Fruit fly (Drosophila melanogaster) whole organism, embryonic: Measurements from ENCODE around the gene Pcd.

Experiments
- Abd-B ChIP-seq: fragments of 200-800 bp; sonication (Bioruptor generic); optimal IDR thresholded peaks from 2 replicates; lab custom pipeline; 2018; ENCODE audit warnings: missing biosample characterization, mild to moderate bottlenecking, missing genetic modification characterization, moderate library complexity
- CG10543 ChIP-seq: fragments of 200-800 bp; sonication (Bioruptor generic); optimal IDR thresholded peaks from 3 replicates; lab custom pipeline; 2017; ENCODE audit warnings: missing biosample characterization, mild to moderate bottlenecking, missing genetic modification characterization, moderate library complexity
- CG11085 ChIP-seq: fragments of 200-800 bp; sonication (Bioruptor generic); IDR thresholded peaks from 2 replicates; pipeline ENCODE4 v1.3.6; 2022; ENCODE audit warnings: missing biosample characterization, missing genetic modification characterization
- CG11560 ChIP-seq: fragments of 200-800 bp; sonication (Bioruptor generic); IDR thresholded peaks from 3 replicates; pipeline ENCODE4 v1.3.6; 2022; ENCODE audit warnings: missing biosample characterization, missing genetic modification characterization
- CG11723 ChIP-seq: fragments of 200-800 bp; sonication (Bioruptor generic); optimal IDR thresholded peaks from 2 replicates; lab custom pipeline; 2017; ENCODE audit warnings: missing biosample characterization, mild to moderate bottlenecking, missing genetic modification characterization
- CG12071 ChIP-seq: fragments of 200-800 bp; sonication (Bioruptor generic); optimal IDR thresholded peaks from 3 replicates; lab custom pipeline; 2018; ENCODE audit warnings: missing biosample characterization, mild to moderate bottlenecking, missing genetic modification characterization
- CG12236 ChIP-seq: fragments of 200-800 bp; sonication (Bioruptor generic); optimal IDR thresholded peaks from 2 replicates; lab custom pipeline; 2016; ENCODE audit warnings: missing biosample characterization, missing genetic modification characterization
- CG1603 ChIP-seq: fragments of 200-800 bp; sonication (Bioruptor generic); optimal IDR thresholded peaks from 2 replicates; lab custom pipeline; 2019; ENCODE audit warnings: missing biosample characterization, mild to moderate bottlenecking, missing genetic modification characterization, moderate library complexity
- CG17328 ChIP-seq: fragments of 200-800 bp; sonication (Bioruptor generic); IDR thresholded peaks from 2 replicates; pipeline ENCODE4 v1.3.6; 2022; ENCODE audit warnings: missing biosample characterization, missing genetic modification characterization
- CG17359 ChIP-seq: fragments of 200-800 bp; sonication (Bioruptor generic); optimal IDR thresholded peaks from 3 replicates; lab custom pipeline; 2018; ENCODE audit warnings: missing biosample characterization, mild to moderate bottlenecking, missing genetic modification characterization, moderate library complexity
- CG1792 ChIP-seq: fragments of 200-800 bp; sonication (Bioruptor generic); optimal IDR thresholded peaks from 2 replicates; lab custom pipeline; 2016; ENCODE audit warnings: missing biosample characterization, missing genetic modification characterization
- CG18011 ChIP-seq: fragments of 200-800 bp; sonication (Bioruptor generic); optimal IDR thresholded peaks from 2 replicates; lab custom pipeline; 2017; ENCODE audit warnings: missing biosample characterization, missing genetic modification characterization, mild to moderate bottlenecking, moderate library complexity, missing genotype
- CG18764 ChIP-seq: fragments of 200-800 bp; sonication (Bioruptor generic); optimal IDR thresholded peaks from 3 replicates; lab custom pipeline; 2016; ENCODE audit warnings: missing biosample characterization, missing genetic modification characterization
- CG31441 ChIP-seq: fragments of 200-800 bp; sonication (Bioruptor generic); IDR thresholded peaks from 2 replicates; pipeline ENCODE4 v1.3.6; 2022; ENCODE audit warnings: missing biosample characterization, missing genetic modification characterization
- CG33213 ChIP-seq: fragments of 200-800 bp; sonication (Bioruptor generic); optimal IDR thresholded peaks from 3 replicates; lab custom pipeline; 2016; ENCODE audit warnings: missing biosample characterization, missing genetic modification characterization
- CG34376 ChIP-seq: fragments of 200-800 bp; sonication (Bioruptor generic); optimal IDR thresholded peaks from 2 replicates; lab custom pipeline; 2018; ENCODE audit warnings: missing biosample characterization, mild to moderate bottlenecking, missing genetic modification characterization
- CG4424 ChIP-seq: fragments of 200-800 bp; sonication (Bioruptor generic); optimal IDR thresholded peaks from 3 replicates; lab custom pipeline; 2016; ENCODE audit warnings: missing biosample characterization, missing genetic modification characterization
- CG4854 ChIP-seq: fragments of 200-800 bp; sonication (Bioruptor generic); optimal IDR thresholded peaks from 2 replicates; lab custom pipeline; 2016; ENCODE audit warnings: missing biosample characterization, missing genetic modification characterization, inconsistent platforms
- CG6254 ChIP-seq: fragments of 200-800 bp; sonication (Bioruptor generic); optimal IDR thresholded peaks from 3 replicates; lab custom pipeline; 2017; ENCODE audit warnings: mild to moderate bottlenecking, missing biosample characterization, missing genetic modification reagents, missing genetic modification characterization
- CG6654 ChIP-seq: fragments of 200-800 bp; sonication (Bioruptor generic); optimal IDR thresholded peaks from 2 replicates; lab custom pipeline; 2017; ENCODE audit warnings: missing biosample characterization, mild to moderate bottlenecking, missing genetic modification characterization
- CG9932 ChIP-seq: fragments of 200-800 bp; sonication (Bioruptor generic); IDR thresholded peaks from 2 replicates; pipeline ENCODE4 v1.3.6; 2022; ENCODE audit warnings: missing biosample characterization, missing genetic modification characterization
- Chrac-16 ChIP-seq: fragments of 200-800 bp; sonication (Bioruptor generic); optimal IDR thresholded peaks from 3 replicates; lab custom pipeline; 2016; ENCODE audit warnings: missing biosample characterization, missing genetic modification characterization
- CrebB ChIP-seq: fragments of 200-800 bp; sonication (Bioruptor generic); optimal IDR thresholded peaks from 3 replicates; lab custom pipeline; 2018; ENCODE audit warnings: missing biosample characterization, mild to moderate bottlenecking, missing genetic modification characterization
- Dfd ChIP-seq, 2 experiments: fragments of >200 bp; optimal IDR thresholded peaks; 2 replicates each; lab custom pipeline; 2017; ENCODE audit warnings: missing biosample characterization in 2 of 2, missing genetic modification characterization in 2 of 2
- ERR ChIP-seq: fragments of 200-800 bp; sonication (Bioruptor generic); optimal IDR thresholded peaks from 2 replicates; lab custom pipeline; 2016; ENCODE audit warnings: missing biosample characterization, missing genetic modification characterization
- Hr39 ChIP-seq: fragments of >200 bp; optimal IDR thresholded peaks from 2 replicates; lab custom pipeline; 2017
- Kr ChIP-seq: fragments of 200-800 bp; sonication (Bioruptor generic); optimal IDR thresholded peaks from 2 replicates; lab custom pipeline; 2017; ENCODE audit warnings: missing biosample characterization, mild to moderate bottlenecking, missing genetic modification characterization
- Sox100B ChIP-seq: fragments of 200-800 bp; sonication (Bioruptor generic); optimal IDR thresholded peaks from 3 replicates; lab custom pipeline; 2018; ENCODE audit warnings: missing biosample characterization, mild to moderate bottlenecking, missing genetic modification characterization
- Trl ChIP-seq, 3 experiments: fragments of >200 bp in 2 of 3; fragments of 200-800 bp in 1 of 3; sonication (Bioruptor generic) in 1 of 3; optimal IDR thresholded peaks; 2 replicates in 1 of 3; 3 replicates in 2 of 3; lab custom pipeline; 2016 to 2017; ENCODE audit warnings: missing biosample characterization in 1 of 3, missing genetic modification characterization in 1 of 3
- al ChIP-seq: fragments of 200-800 bp; sonication (Bioruptor generic); IDR thresholded peaks from 2 replicates; pipeline ENCODE4 v1.3.6; 2022; ENCODE audit warnings: missing biosample characterization, missing genetic modification characterization
- ase ChIP-seq: fragments of 200-800 bp; sonication (Bioruptor generic); IDR thresholded peaks from 3 replicates; pipeline ENCODE4 v1.3.6; 2022; ENCODE audit warnings: missing biosample characterization, missing genetic modification characterization
- bigmax ChIP-seq: fragments of 200-800 bp; sonication (Bioruptor generic); optimal IDR thresholded peaks from 2 replicates; lab custom pipeline; 2018; ENCODE audit warnings: missing biosample characterization, mild to moderate bottlenecking, missing genetic modification characterization
- chinmo ChIP-seq: fragments of 200-800 bp; sonication (Bioruptor generic); IDR thresholded peaks from 4 replicates; pipeline ENCODE4 v1.3.6; 2022; ENCODE audit warnings: missing biosample characterization, missing genetic modification characterization; ENCODE audit not compliant: partially characterized antibody
- da ChIP-seq: fragments of 200-800 bp; sonication (Bioruptor generic); optimal IDR thresholded peaks from 2 replicates; lab custom pipeline; 2016; ENCODE audit warnings: missing biosample characterization, missing genetic modification characterization
- fu2 ChIP-seq: fragments of 200-800 bp; sonication (Bioruptor generic); optimal IDR thresholded peaks from 2 replicates; lab custom pipeline; 2016; ENCODE audit warnings: missing biosample characterization, missing genetic modification characterization
- hbn ChIP-seq: fragments of 200-800 bp; sonication (Bioruptor generic); IDR thresholded peaks from 2 replicates; pipeline ENCODE4 v1.3.6; 2022; ENCODE audit warnings: missing biosample characterization, missing genetic modification characterization; ENCODE audit not compliant: partially characterized antibody
- ken ChIP-seq: fragments of 200-800 bp; sonication (Bioruptor generic); IDR thresholded peaks from 3 replicates; pipeline ENCODE4 v1.3.6; 2022; ENCODE audit warnings: missing biosample characterization, missing genetic modification characterization
- kni ChIP-seq: fragments of 200-800 bp; sonication (Bioruptor generic); optimal IDR thresholded peaks from 3 replicates; lab custom pipeline; 2017; ENCODE audit warnings: mild to moderate bottlenecking, missing biosample characterization, missing genetic modification reagents, missing genetic modification characterization
- knrl ChIP-seq: fragments of 200-800 bp; sonication (Bioruptor generic); IDR thresholded peaks from 3 replicates; pipeline ENCODE4 v1.3.6; 2022; ENCODE audit warnings: missing biosample characterization, missing genetic modification characterization; ENCODE audit not compliant: partially characterized antibody
- lilli ChIP-seq: fragments of 200-800 bp; sonication (Bioruptor generic); optimal IDR thresholded peaks from 3 replicates; lab custom pipeline; 2016; ENCODE audit warnings: missing biosample characterization, missing genetic modification characterization
- nerfin-1 ChIP-seq: fragments of 200-800 bp; sonication (Bioruptor generic); optimal IDR thresholded peaks from 3 replicates; lab custom pipeline; 2019; ENCODE audit warnings: missing biosample characterization, mild to moderate bottlenecking, missing genetic modification characterization, moderate library complexity
- oc ChIP-seq: fragments of 200-800 bp; sonication (Bioruptor generic); optimal IDR thresholded peaks from 2 replicates; lab custom pipeline; 2018; ENCODE audit warnings: missing biosample characterization, mild to moderate bottlenecking, missing genetic modification characterization, moderate library complexity
- org-1 ChIP-seq: fragments of 200-800 bp; sonication (Bioruptor generic); optimal IDR thresholded peaks from 2 replicates; lab custom pipeline; 2017; ENCODE audit warnings: missing biosample characterization, missing genetic modification characterization
- otp ChIP-seq: fragments of 200-800 bp; sonication (Bioruptor generic); IDR thresholded peaks from 3 replicates; pipeline ENCODE4, ENCODE4 v1.3.6; 2022; ENCODE audit warnings: missing biosample characterization, missing genetic modification characterization
- pzg ChIP-seq: fragments of 200-800 bp; sonication (Bioruptor generic); optimal IDR thresholded peaks from 3 replicates; lab custom pipeline; 2018; ENCODE audit warnings: missing biosample characterization, mild to moderate bottlenecking, missing genetic modification characterization, moderate library complexity
- stwl ChIP-seq: fragments of 200-800 bp; sonication (Bioruptor generic); optimal IDR thresholded peaks from 3 replicates; lab custom pipeline; 2018; ENCODE audit warnings: missing biosample characterization, mild to moderate bottlenecking, missing genetic modification characterization, moderate library complexity
- tgo ChIP-seq: fragments of 200-800 bp; sonication (Bioruptor generic); IDR thresholded peaks from 3 replicates; pipeline ENCODE4 v1.3.6; 2022; ENCODE audit warnings: missing biosample characterization, missing genetic modification characterization
- toy ChIP-seq: fragments of 200-800 bp; sonication (Bioruptor generic); IDR thresholded peaks from 2 replicates; pipeline ENCODE4 v1.3.6; 2022; ENCODE audit warnings: missing biosample characterization, missing genetic modification characterization
- yki ChIP-seq: fragments of >200 bp; optimal IDR thresholded peaks from 3 replicates; lab custom pipeline; 2018
- zfh1 ChIP-seq: fragments of 200-800 bp; sonication (Bioruptor generic); IDR thresholded peaks from 3 replicates; pipeline ENCODE4 v1.3.6; 2022; ENCODE audit warnings: missing biosample characterization, missing genetic modification characterization

The Pcd gene

dm6 chr3R:29772090-29772794 lies 49.3 kb downstream of the Pcd start:
- TF ChIP-seq tgo (GFP tag; lab: Robert Waterston, UW) (no peak), oc (tag; lab: Kevin White, UChicago) (no peak), Abd-B (GFP tag; lab: Kevin White, UChicago) (peak; percentile 45), CG17328 (GFP tag; lab: Robert Waterston, UW) (no peak), knrl (GFP tag; lab: Robert Waterston, UW) (no peak), chinmo (GFP tag; lab: Robert Waterston, UW) (0 out of 4 replicates have a peak, but pooled peaks have one; percentile 8), Trl (optimal IDR thresholded peaks at IDR 0.05; lab: Kevin White, UChicago) (peak in 1 of 2 experiments; percentile 96), Trl (GFP tag; optimal IDR thresholded peaks at IDR 0.05; lab: Kevin White, UChicago) (peak; percentile 47), CG18764 (no peak), CG17359 (tag; lab: Kevin White, UChicago) (peak; percentile 8), yki (lab: Kevin White, UChicago) (peak; percentile 59), CG4424 (GFP tag; lab: Kevin White, UChicago) (peak; percentile 62), lilli (GFP tag; lab: Kevin White, UChicago) (peak; percentile 20), Chrac-16 (GFP tag; lab: Kevin White, UChicago) (peak; percentile 14), CG33213 (no peak), ERR (no peak), CG10543 (GFP tag; lab: Kevin White, UChicago) (peak; percentile 23), Dfd (GFP tag; optimal IDR thresholded peaks at IDR 0.05; lab: Kevin White, UChicago) (no peak), org-1 (GFP tag; lab: Kevin White, UChicago) (no peak), CG31441 (GFP tag; lab: Robert Waterston, UW) (peak; percentile 32; the same call in 1 of the 2 replicates), CG9932 (peak; percentile 49), kni (GFP tag; lab: Kevin White, UChicago) (no peak), ase (GFP tag; lab: Robert Waterston, UW) (no peak), fu2 (no peak), Hr39 (lab: Kevin White, UChicago) (no peak), stwl (tag; lab: Kevin White, UChicago) (no peak), toy (no peak), zfh1 (GFP tag; lab: Robert Waterston, UW) (peak; percentile 32; the same call in 1 of the 3 replicates), CG12071 (GFP tag; lab: Kevin White, UChicago) (no peak), CG18011 (no peak), CG34376 (GFP tag; lab: Kevin White, UChicago) (no peak), CG1792 (GFP tag; lab: Kevin White, UChicago) (no peak), CG4854 (GFP tag; lab: Kevin White, UChicago) (no peak), al (GFP tag; lab: Robert Waterston, UW) (0 out of 2 replicates have a peak, but pooled peaks have one; percentile 22), Sox100B (GFP tag; lab: Kevin White, UChicago) (peak; percentile 61), ken (peak; percentile 39; the same call in 1 of the 3 replicates), pzg (GFP tag; lab: Kevin White, UChicago) (peak; percentile 4), CG11560 (tag; lab: Robert Waterston, UW) (no peak), CG6654 (GFP tag; lab: Kevin White, UChicago) (no peak), CG11085 (GFP tag; lab: Robert Waterston, UW) (no peak), otp (GFP tag; lab: Robert Waterston, UW) (no peak), CG12236 (GFP tag; lab: Kevin White, UChicago) (no peak), CG6254 (GFP tag; lab: Kevin White, UChicago) (no peak), CG11723 (peak; percentile 30), hbn (GFP tag; lab: Robert Waterston, UW) (no peak), bigmax (GFP tag; lab: Kevin White, UChicago) (no peak), CrebB (tag; lab: Kevin White, UChicago) (no peak), nerfin-1 (no peak), da (GFP tag; lab: Kevin White, UChicago) (no peak), Kr (GFP tag; lab: Kevin White, UChicago) (no peak), CG1603 (tag; lab: Kevin White, UChicago) (no peak)
